Fruit fly (Drosophila melanogaster) whole organism, pupa: ENCODE measurements around the gene ScpX.

Experiments used
- CG10348 ChIP-seq: fragments of 200-800 bp; sonication (Bioruptor generic); IDR thresholded peaks from 2 replicates; pipeline ENCODE4 v1.3.6; 2022; ENCODE audit warnings: missing biosample characterization, missing genetic modification characterization
- CG13204 ChIP-seq: fragments of 200-800 bp; sonication (Bioruptor generic); optimal IDR thresholded peaks from 2 replicates; lab custom pipeline; 2018; ENCODE audit warnings: missing biosample characterization, mild to moderate bottlenecking, missing genetic modification characterization, moderate library complexity
- CG32121 ChIP-seq: fragments of 200-800 bp; sonication (Bioruptor generic); IDR thresholded peaks from 2 replicates; pipeline ENCODE4 v1.3.6; 2022; ENCODE audit warnings: missing biosample characterization, missing genetic modification characterization
- CG34367 ChIP-seq: fragments of 200-800 bp; sonication (Bioruptor generic); optimal IDR thresholded peaks from 2 replicates; lab custom pipeline; 2018; ENCODE audit warnings: missing biosample characterization, mild to moderate bottlenecking, missing genetic modification characterization
- CG4496 ChIP-seq: fragments of 200-800 bp; sonication (Bioruptor generic); IDR thresholded peaks from 3 replicates; pipeline ENCODE4 v1.3.6; 2022; ENCODE audit warnings: missing biosample characterization, missing genetic modification characterization
- CG8301 ChIP-seq: fragments of 200-800 bp; sonication (Bioruptor generic); optimal IDR thresholded peaks from 2 replicates; lab custom pipeline; 2018; ENCODE audit warnings: missing biosample characterization, mild to moderate bottlenecking, missing genetic modification characterization
- EcR ChIP-seq: fragments of 200-800 bp; sonication (Bioruptor generic); optimal IDR thresholded peaks from 3 replicates; lab custom pipeline; 2019; ENCODE audit warnings: missing biosample characterization, missing genetic modification characterization, mild to moderate bottlenecking, moderate library complexity, missing genetic modification reagents
- Pif1B ChIP-seq: fragments of 200-800 bp; sonication (Bioruptor generic); optimal IDR thresholded peaks from 3 replicates; lab custom pipeline; 2016; ENCODE audit warnings: missing biosample characterization, missing genetic modification characterization
- fd96Ca ChIP-seq: fragments of 200-800 bp; sonication (Bioruptor generic); IDR thresholded peaks from 3 replicates; pipeline ENCODE4 v1.3.6; 2022; ENCODE audit warnings: missing biosample characterization, missing genetic modification characterization
- gl ChIP-seq: fragments of 200-800 bp; sonication (Bioruptor generic); optimal IDR thresholded peaks from 2 replicates; lab custom pipeline; 2018; ENCODE audit warnings: missing biosample characterization, mild to moderate bottlenecking, missing genetic modification characterization
- rn ChIP-seq: fragments of 200-800 bp; sonication (Bioruptor generic); IDR thresholded peaks from 2 replicates; pipeline ENCODE4 v1.3.6; 2022; ENCODE audit warnings: missing biosample characterization, missing genetic modification characterization

DNA sequence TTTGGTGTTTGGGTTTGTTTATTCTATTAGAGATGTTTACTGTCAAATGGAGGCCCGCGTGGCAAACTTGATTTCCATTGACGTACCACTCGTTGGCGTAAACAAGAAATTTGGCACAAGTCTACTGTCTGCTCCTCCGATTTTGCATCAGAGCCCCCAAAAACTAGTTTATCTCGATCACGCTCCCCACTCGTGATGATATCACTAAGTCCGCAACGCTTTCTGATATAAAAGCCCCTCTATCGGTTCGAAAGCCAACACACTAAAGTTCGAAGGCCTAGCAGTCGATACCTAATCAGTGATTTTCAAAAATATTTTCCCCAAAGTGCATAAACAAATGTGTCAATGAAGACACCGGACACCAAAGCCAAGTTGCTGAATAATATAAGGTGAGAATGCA lies 18.3 kb upstream of the ScpX start:
- TF ChIP-seq CG13204 (GFP tag; lab: Kevin White, UChicago) (no peak), CG8301 (no peak), gl (tag; lab: Kevin White, UChicago) (no peak), EcR (GFP tag; lab: Kevin White, UChicago) (no peak), Pif1B (GFP tag; lab: Kevin White, UChicago) (no peak), CG34367 (tag; lab: Kevin White, UChicago) (no peak), rn (GFP tag; lab: Robert Waterston, UW) (no peak), fd96Ca (GFP tag; lab: Robert Waterston, UW) (no peak), CG4496 (GFP tag; lab: Robert Waterston, UW) (no peak), CG10348 (no peak), CG32121 (GFP tag; lab: Robert Waterston, UW) (no peak)
